Fruit fly (Drosophila melanogaster) whole organism, embryonic: ENCODE data around the gene GNBP3.

Experiments used
- Atf-2 ChIP-seq: fragments of 200-800 bp; sonication (Bioruptor generic); optimal IDR thresholded peaks from 2 replicates; lab custom pipeline; 2016; ENCODE audit warnings: missing biosample characterization, missing genetic modification characterization
- Atf3 ChIP-seq: fragments of 200-800 bp; sonication (Bioruptor generic); optimal IDR thresholded peaks from 3 replicates; lab custom pipeline; 2016; ENCODE audit warnings: missing biosample characterization, missing genetic modification characterization
- BtbVII ChIP-seq: fragments of 200-800 bp; sonication (Bioruptor generic); optimal IDR thresholded peaks from 3 replicates; lab custom pipeline; 2017; ENCODE audit warnings: missing biosample characterization, mild to moderate bottlenecking, missing genetic modification characterization
- CG1024 ChIP-seq: fragments of 200-800 bp; sonication (Bioruptor generic); IDR thresholded peaks from 2 replicates; pipeline ENCODE4 v1.3.6; 2022; ENCODE audit warnings: missing biosample characterization, missing genetic modification characterization
- CG10462 ChIP-seq: fragments of 200-800 bp; sonication (Bioruptor generic); optimal IDR thresholded peaks from 2 replicates; lab custom pipeline; 2016; ENCODE audit warnings: missing biosample characterization, missing genetic modification characterization
- CG10654 ChIP-seq: fragments of 200-800 bp; sonication (Bioruptor generic); optimal IDR thresholded peaks from 2 replicates; lab custom pipeline; 2016; ENCODE audit warnings: missing biosample characterization, missing genetic modification characterization
- CG13424 ChIP-seq: fragments of 200-800 bp; sonication (Bioruptor generic); optimal IDR thresholded peaks from 2 replicates; lab custom pipeline; 2019; ENCODE audit warnings: missing biosample characterization, mild to moderate bottlenecking, missing genetic modification characterization, moderate library complexity
- CG13775 ChIP-seq: fragments of 200-800 bp; sonication (Bioruptor generic); optimal IDR thresholded peaks from 3 replicates; lab custom pipeline; 2017; ENCODE audit warnings: missing biosample characterization, mild to moderate bottlenecking, missing genetic modification characterization
- CG17359 ChIP-seq: fragments of 200-800 bp; sonication (Bioruptor generic); optimal IDR thresholded peaks from 3 replicates; lab custom pipeline; 2018; ENCODE audit warnings: missing biosample characterization, mild to moderate bottlenecking, missing genetic modification characterization, moderate library complexity
- CG17568 ChIP-seq: fragments of 200-800 bp; sonication (Bioruptor generic); optimal IDR thresholded peaks from 2 replicates; lab custom pipeline; 2018; ENCODE audit warnings: missing biosample characterization, mild to moderate bottlenecking, missing genetic modification characterization, moderate library complexity
- CG18262 ChIP-seq: fragments of 200-800 bp; optimal IDR thresholded peaks from 3 replicates; lab custom pipeline; 2019; ENCODE audit warnings: missing biosample characterization, mild to moderate bottlenecking, missing genetic modification characterization, moderate library complexity
- CG18599 ChIP-seq: fragments of 200-800 bp; sonication (Bioruptor generic); optimal IDR thresholded peaks from 3 replicates; lab custom pipeline; 2017; ENCODE audit warnings: missing biosample characterization, missing genetic modification characterization, mild to moderate bottlenecking, moderate library complexity, missing genetic modification reagents
- CG2120 ChIP-seq: fragments of 200-800 bp; sonication (Bioruptor generic); optimal IDR thresholded peaks from 3 replicates; lab custom pipeline; 2016; ENCODE audit warnings: missing biosample characterization, missing genetic modification characterization
- CG2202 ChIP-seq: fragments of 200-800 bp; sonication (Bioruptor generic); optimal IDR thresholded peaks from 2 replicates; lab custom pipeline; 2018; ENCODE audit warnings: missing biosample characterization, mild to moderate bottlenecking, missing genetic modification characterization
- CG3065 ChIP-seq: fragments of 200-800 bp; sonication (Bioruptor generic); optimal IDR thresholded peaks from 2 replicates; lab custom pipeline; 2016; ENCODE audit warnings: missing biosample characterization, missing genetic modification characterization
- CG43689 ChIP-seq: fragments of 200-800 bp; sonication (Bioruptor generic); IDR thresholded peaks from 2 replicates; pipeline ENCODE4 v1.3.6; 2022; ENCODE audit warnings: missing biosample characterization, missing genetic modification characterization
- CG4707 ChIP-seq: fragments of 200-800 bp; sonication (Bioruptor generic); optimal IDR thresholded peaks from 2 replicates; lab custom pipeline; 2018; ENCODE audit warnings: missing biosample characterization, mild to moderate bottlenecking, missing genetic modification characterization, moderate library complexity
- CG4820 ChIP-seq: fragments of 200-800 bp; sonication (Bioruptor generic); optimal IDR thresholded peaks from 3 replicates; lab custom pipeline; 2016; ENCODE audit warnings: missing biosample characterization, missing genetic modification characterization
- CG7372 ChIP-seq: fragments of 200-800 bp; sonication (Bioruptor generic); IDR thresholded peaks from 2 replicates; pipeline ENCODE4 v1.3.6; 2022; ENCODE audit warnings: missing biosample characterization, missing genetic modification characterization
- CG9215 ChIP-seq: fragments of 200-800 bp; sonication (Bioruptor generic); IDR thresholded peaks from 2 replicates; pipeline ENCODE4 v1.3.6; 2022; ENCODE audit warnings: missing biosample characterization, missing genetic modification characterization
- CG9797 ChIP-seq: fragments of 200-800 bp; sonication (Bioruptor generic); optimal IDR thresholded peaks from 3 replicates; lab custom pipeline; 2018; ENCODE audit warnings: missing biosample characterization, mild to moderate bottlenecking, missing genetic modification characterization
- CG9932 ChIP-seq: fragments of 200-800 bp; sonication (Bioruptor generic); IDR thresholded peaks from 2 replicates; pipeline ENCODE4 v1.3.6; 2022; ENCODE audit warnings: missing biosample characterization, missing genetic modification characterization
- Camta ChIP-seq: fragments of 200-800 bp; sonication (Bioruptor generic); optimal IDR thresholded peaks from 2 replicates; lab custom pipeline; 2016; ENCODE audit warnings: missing biosample characterization, missing genetic modification characterization
- D19B ChIP-seq: fragments of 200-800 bp; sonication (Bioruptor generic); optimal IDR thresholded peaks from 2 replicates; lab custom pipeline; 2017; ENCODE audit warnings: missing biosample characterization, mild to moderate bottlenecking, missing genetic modification characterization
- Dp ChIP-seq: fragments of 200-800 bp; sonication (Bioruptor generic); optimal IDR thresholded peaks from 2 replicates; lab custom pipeline; 2018; ENCODE audit warnings: missing biosample characterization, mild to moderate bottlenecking, missing genetic modification characterization, moderate library complexity
- Drgx ChIP-seq: fragments of 200-800 bp; sonication (Bioruptor generic); IDR thresholded peaks from 2 replicates; pipeline ENCODE4 v1.3.6; 2022; ENCODE audit warnings: missing biosample characterization, missing genetic modification characterization
- Fer2 ChIP-seq: fragments of 200-800 bp; sonication (Bioruptor generic); optimal IDR thresholded peaks from 2 replicates; lab custom pipeline; 2018; ENCODE audit warnings: missing biosample characterization, mild to moderate bottlenecking, missing genetic modification characterization, moderate library complexity
- HmgZ ChIP-seq: fragments of 200-800 bp; sonication (Bioruptor generic); optimal IDR thresholded peaks from 2 replicates; lab custom pipeline; 2018; ENCODE audit warnings: missing biosample characterization, mild to moderate bottlenecking, missing genetic modification characterization
- Max ChIP-seq: fragments of 200-800 bp; sonication (Bioruptor generic); optimal IDR thresholded peaks from 2 replicates; lab custom pipeline; 2016; ENCODE audit warnings: missing biosample characterization, mild to moderate bottlenecking, missing genetic modification characterization
- Ssrp ChIP-seq: fragments of 200-800 bp; sonication (Bioruptor generic); optimal IDR thresholded peaks from 2 replicates; lab custom pipeline; 2018; ENCODE audit warnings: missing biosample characterization, mild to moderate bottlenecking, missing genetic modification characterization, moderate library complexity
- Xrp1 ChIP-seq: fragments of 200-800 bp; sonication (Bioruptor generic); IDR thresholded peaks from 2 replicates; pipeline ENCODE4 v1.3.6; 2022; ENCODE audit warnings: missing biosample characterization, missing genetic modification characterization
- ab ChIP-seq: fragments of 200-800 bp; sonication (Bioruptor generic); optimal IDR thresholded peaks from 2 replicates; lab custom pipeline; 2016; ENCODE audit warnings: missing biosample characterization, missing genetic modification characterization
- bbx ChIP-seq: fragments of 200-800 bp; sonication (Bioruptor generic); IDR thresholded peaks from 2 replicates; pipeline ENCODE4 v1.3.6; 2022; ENCODE audit warnings: missing biosample characterization, missing genetic modification characterization; ENCODE audit not compliant: partially characterized antibody
- cg ChIP-seq: fragments of 200-800 bp; sonication (Bioruptor generic); optimal IDR thresholded peaks from 3 replicates; lab custom pipeline; 2019; ENCODE audit warnings: missing biosample characterization, mild to moderate bottlenecking, missing genetic modification characterization, moderate library complexity
- da ChIP-seq: fragments of 200-800 bp; sonication (Bioruptor generic); optimal IDR thresholded peaks from 2 replicates; lab custom pipeline; 2016; ENCODE audit warnings: missing biosample characterization, missing genetic modification characterization
- danr ChIP-seq: fragments of 200-800 bp; sonication (Bioruptor generic); IDR thresholded peaks from 2 replicates; pipeline ENCODE4 v1.3.6; 2022; ENCODE audit warnings: missing biosample characterization, missing genetic modification characterization
- gce ChIP-seq: fragments of 200-800 bp; sonication (Bioruptor generic); IDR thresholded peaks from 3 replicates; pipeline ENCODE4 v1.3.6; 2022; ENCODE audit warnings: missing biosample characterization, missing genetic modification characterization
- hb ChIP-seq: fragments of 200-800 bp; sonication (Bioruptor generic); IDR thresholded peaks from 3 replicates; pipeline ENCODE4 v1.3.6; 2022; ENCODE audit warnings: missing biosample characterization, missing genetic modification characterization; ENCODE audit not compliant: partially characterized antibody
- her ChIP-seq: fragments of 200-800 bp; sonication (Bioruptor generic); optimal IDR thresholded peaks from 2 replicates; lab custom pipeline; 2016; ENCODE audit warnings: missing biosample characterization, missing genetic modification characterization
- jumu ChIP-seq: fragments of 200-800 bp; sonication (Bioruptor generic); optimal IDR thresholded peaks from 3 replicates; lab custom pipeline; 2016; ENCODE audit warnings: missing biosample characterization, missing genetic modification characterization
- mam ChIP-seq: fragments of 200-800 bp; sonication (Bioruptor generic); optimal IDR thresholded peaks from 3 replicates; lab custom pipeline; 2016; ENCODE audit warnings: missing biosample characterization, missing genetic modification characterization
- oc ChIP-seq: fragments of 200-800 bp; sonication (Bioruptor generic); optimal IDR thresholded peaks from 2 replicates; lab custom pipeline; 2018; ENCODE audit warnings: missing biosample characterization, mild to moderate bottlenecking, missing genetic modification characterization, moderate library complexity
- org-1 ChIP-seq: fragments of 200-800 bp; sonication (Bioruptor generic); optimal IDR thresholded peaks from 2 replicates; lab custom pipeline; 2017; ENCODE audit warnings: missing biosample characterization, missing genetic modification characterization
- phol ChIP-seq: fragments of 200-800 bp; sonication (Bioruptor generic); optimal IDR thresholded peaks from 3 replicates; lab custom pipeline; 2018; ENCODE audit warnings: missing biosample characterization, mild to moderate bottlenecking, missing genetic modification characterization, moderate library complexity
- pros ChIP-seq: fragments of 200-800 bp; sonication (Bioruptor generic); optimal IDR thresholded peaks from 3 replicates; lab custom pipeline; 2019; ENCODE audit warnings: missing biosample characterization, mild to moderate bottlenecking, missing genetic modification characterization, moderate library complexity
- rib ChIP-seq: fragments of 200-800 bp; sonication (Bioruptor generic); IDR thresholded peaks from 2 replicates; pipeline ENCODE4 v1.3.6; 2022; ENCODE audit warnings: missing biosample characterization, missing genetic modification characterization
- sqz ChIP-seq: fragments of 200-800 bp; sonication (Bioruptor generic); optimal IDR thresholded peaks from 3 replicates; lab custom pipeline; 2018; ENCODE audit warnings: missing biosample characterization, mild to moderate bottlenecking, missing genetic modification characterization
- tap ChIP-seq: fragments of 200-800 bp; optimal IDR thresholded peaks from 3 replicates; lab custom pipeline; 2019; ENCODE audit warnings: missing biosample characterization, mild to moderate bottlenecking, missing genetic modification characterization, moderate library complexity
- tx ChIP-seq: fragments of 200-800 bp; sonication (Bioruptor generic); optimal IDR thresholded peaks from 2 replicates; lab custom pipeline; 2016; ENCODE audit warnings: missing biosample characterization, missing genetic modification characterization
- wek ChIP-seq: fragments of 200-800 bp; sonication (Bioruptor generic); optimal IDR thresholded peaks from 3 replicates; lab custom pipeline; 2018; ENCODE audit warnings: missing biosample characterization, mild to moderate bottlenecking, missing genetic modification characterization, moderate library complexity

Gene GNBP3

dm6 chr3L:8953199-8953956, 1.4 kb upstream of the GNBP3 start (continued):
- TF ChIP-seq CG18262 (tag; lab: Kevin White, UChicago) (peak; percentile 78), her (no peak), tx (GFP tag; lab: Kevin White, UChicago) (peak; percentile 50), rib (no peak), Atf-2 (no peak), CG2202 (tag; lab: Kevin White, UChicago) (peak; percentile 9), hb (GFP tag; lab: Robert Waterston, UW) (no peak), CG17359 (peak; percentile 71), Xrp1 (peak; percentile 50; the same call in 1 of the 2 replicates), D19B (GFP tag; lab: Kevin White, UChicago) (peak; percentile 49), da (GFP tag; lab: Kevin White, UChicago) (no peak), Dp (GFP tag; lab: Kevin White, UChicago) (no peak), oc (peak; percentile 27), Camta (GFP tag; lab: Kevin White, UChicago) (peak; percentile 24), Ssrp (tag; lab: Kevin White, UChicago) (peak; percentile 60), ab (GFP tag; lab: Kevin White, UChicago) (no peak), CG10462 (GFP tag; lab: Kevin White, UChicago) (no peak), CG43689 (GFP tag; lab: Robert Waterston, UW) (no peak), CG10654 (GFP tag; lab: Kevin White, UChicago) (peak; percentile 4), CG9215 (GFP tag; lab: Robert Waterston, UW) (no peak), CG18599 (peak; percentile 82), CG9797 (GFP tag; lab: Kevin White, UChicago) (no peak), CG2120 (GFP tag; lab: Kevin White, UChicago) (peak; percentile 70), CG4707 (GFP tag; lab: Kevin White, UChicago) (peak; percentile 96), phol (tag; lab: Kevin White, UChicago) (peak; percentile 73), tap (tag; lab: Kevin White, UChicago) (peak; percentile 30), pros (GFP tag; lab: Kevin White, UChicago) (peak; percentile 77), Max (peak; percentile 54), CG9932 (no peak), org-1 (GFP tag; lab: Kevin White, UChicago) (peak; percentile 76), bbx (GFP tag; lab: Robert Waterston, UW) (peak; percentile 12), danr (GFP tag; lab: Robert Waterston, UW) (no peak), CG13424 (tag; lab: Kevin White, UChicago) (peak; percentile 77), Drgx (peak; percentile 67; the same call in 1 of the 2 replicates), CG7372 (no peak), CG4820 (GFP tag; lab: Kevin White, UChicago) (peak; percentile 20), CG13775 (GFP tag; lab: Kevin White, UChicago) (peak; percentile 24), cg (GFP tag; lab: Kevin White, UChicago) (no peak), CG1024 (GFP tag; lab: Robert Waterston, UW) (no peak), CG3065 (GFP tag; lab: Kevin White, UChicago) (no peak), Fer2 (tag; lab: Kevin White, UChicago) (peak; percentile 49), Atf3 (GFP tag; lab: Kevin White, UChicago) (no peak), jumu (GFP tag; lab: Kevin White, UChicago) (peak; percentile 45), gce (GFP tag; lab: Robert Waterston, UW) (no peak), BtbVII (GFP tag; lab: Kevin White, UChicago) (peak; percentile 68), wek (GFP tag; lab: Kevin White, UChicago) (no peak), HmgZ (peak; percentile 44), CG17568 (GFP tag; lab: Kevin White, UChicago) (peak; percentile 5), mam (GFP tag; lab: Kevin White, UChicago) (no peak), sqz (GFP tag; lab: Kevin White, UChicago) (peak; percentile 54)
